Worm (Caenorhabditis elegans) whole organism, mixed stage, embryonic: ENCODE measurements around the gene ugt-59.

ENCODE experiments used
- M03D4.4 ChIP-seq: sonication (generic microtip); optimal IDR thresholded peaks from 2 replicates; lab custom pipeline; 2017; ENCODE audit warnings: mild to moderate bottlenecking, missing genetic modification characterization, missing compliant biosample characterization
- bed-3 ChIP-seq: fragments of 200-800 bp; sonication (Bioruptor generic); optimal IDR thresholded peaks from 3 replicates; lab custom pipeline; 2018; ENCODE audit warnings: mild to moderate bottlenecking, missing genetic modification characterization, moderate library complexity, missing compliant biosample characterization
- blmp-1 ChIP-seq: fragments of 150-350 bp; optimal IDR thresholded peaks from 2 replicates; lab custom pipeline; 2014; ENCODE audit warnings: missing biosample characterization, missing genetic modification characterization
- ceh-39 ChIP-seq: fragments of 150-350 bp; optimal IDR thresholded peaks from 2 replicates; lab custom pipeline; 2014; ENCODE audit warnings: missing biosample characterization, missing genetic modification characterization
- ceh-43 ChIP-seq: fragments of 200-800 bp; sonication (Bioruptor generic); optimal IDR thresholded peaks from 2 replicates; lab custom pipeline; 2018; ENCODE audit warnings: mild to moderate bottlenecking, missing genetic modification characterization, moderate library complexity, missing compliant biosample characterization
- ceh-83 ChIP-seq: fragments of 200-800 bp; sonication (Bioruptor generic); optimal IDR thresholded peaks from 2 replicates; lab custom pipeline; 2018; ENCODE audit warnings: mild to moderate bottlenecking, missing genetic modification characterization, missing compliant biosample characterization
- ces-1 ChIP-seq: fragments of 150-350 bp; optimal IDR thresholded peaks from 2 replicates; lab custom pipeline; 2014; ENCODE audit warnings: missing biosample characterization, missing genetic modification reagents, missing genetic modification characterization
- elt-3 ChIP-seq: fragments of 150-350 bp; optimal IDR thresholded peaks from 2 replicates; lab custom pipeline; 2014; ENCODE audit warnings: missing biosample characterization, missing genetic modification characterization
- hlh-1 ChIP-seq: fragments of 150-350 bp; optimal IDR thresholded peaks from 2 replicates; lab custom pipeline; 2014; ENCODE audit warnings: missing biosample characterization, missing genetic modification reagents, missing genetic modification characterization
- lin-13 ChIP-seq: fragments of 150-350 bp; optimal IDR thresholded peaks from 2 replicates; lab custom pipeline; 2014; ENCODE audit warnings: missing biosample characterization, missing genetic modification characterization
- lin-32 ChIP-seq: fragments of 200-800 bp; sonication (Bioruptor generic); optimal IDR thresholded peaks from 2 replicates; lab custom pipeline; 2018; ENCODE audit warnings: mild to moderate bottlenecking, missing genetic modification characterization, missing compliant biosample characterization
- lsy-2 ChIP-seq: fragments of 150-350 bp; optimal IDR thresholded peaks from 2 replicates; lab custom pipeline; 2014; ENCODE audit warnings: missing biosample characterization, missing genetic modification characterization
- mep-1 ChIP-seq: fragments of 150-350 bp; optimal IDR thresholded peaks from 2 replicates; lab custom pipeline; 2017; ENCODE audit warnings: missing biosample characterization, missing genetic modification reagents, missing genetic modification characterization, inconsistent platforms
- mls-2 ChIP-seq: sonication (generic microtip); optimal IDR thresholded peaks from 2 replicates; lab custom pipeline; 2016; ENCODE audit warnings: mild to moderate bottlenecking, missing genetic modification characterization, moderate library complexity, missing compliant biosample characterization
- nhr-12 ChIP-seq: fragments of 150-350 bp; optimal IDR thresholded peaks from 2 replicates; lab custom pipeline; 2014; ENCODE audit warnings: missing biosample characterization, missing genetic modification characterization
- nhr-2 ChIP-seq: fragments of 150-350 bp; optimal IDR thresholded peaks from 2 replicates; lab custom pipeline; 2014; ENCODE audit warnings: missing biosample characterization, missing genetic modification characterization
- nhr-237 ChIP-seq: fragments of 150-350 bp; optimal IDR thresholded peaks from 2 replicates; lab custom pipeline; 2014; ENCODE audit warnings: missing biosample characterization, missing genetic modification characterization
- nhr-76 ChIP-seq: sonication (generic microtip); optimal IDR thresholded peaks from 2 replicates; lab custom pipeline; 2017; ENCODE audit warnings: missing biosample characterization, missing genetic modification characterization
- pha-4 ChIP-seq: fragments of 150-350 bp; optimal IDR thresholded peaks from 2 replicates; lab custom pipeline; 2018; ENCODE audit warnings: missing biosample characterization, missing genetic modification reagents, missing genetic modification characterization
- sem-2 ChIP-seq: fragments of 200-800 bp; sonication (Bioruptor generic); optimal IDR thresholded peaks from 2 replicates; lab custom pipeline; 2018; ENCODE audit warnings: mild to moderate bottlenecking, missing genetic modification characterization, missing compliant biosample characterization
- sptf-1 ChIP-seq: sonication (generic microtip); optimal IDR thresholded peaks from 2 replicates; lab custom pipeline; 2017; ENCODE audit warnings: mild to moderate bottlenecking, missing genetic modification characterization, moderate library complexity, missing compliant biosample characterization
- tbx-8 ChIP-seq: fragments of 200-800 bp; sonication (Bioruptor generic); optimal IDR thresholded peaks from 2 replicates; lab custom pipeline; 2018; ENCODE audit warnings: mild to moderate bottlenecking, missing genetic modification characterization, moderate library complexity, missing compliant biosample characterization
- unc-120 ChIP-seq: sonication (generic microtip); optimal IDR thresholded peaks from 2 replicates; lab custom pipeline; 2017; ENCODE audit warnings: missing genetic modification characterization, missing compliant biosample characterization; ENCODE audit not compliant: poor library complexity, severe bottlenecking
- unc-62 ChIP-seq: fragments of 150-350 bp; optimal IDR thresholded peaks from 2 replicates; lab custom pipeline; 2014; ENCODE audit warnings: missing biosample characterization, missing genetic modification reagents, missing genetic modification characterization
- zip-8 ChIP-seq: fragments of 150-350 bp; optimal IDR thresholded peaks from 2 replicates; lab custom pipeline; 2014; ENCODE audit warnings: missing biosample characterization, missing genetic modification characterization
- ztf-11 ChIP-seq: fragments of 150-350 bp; optimal IDR thresholded peaks from 2 replicates; lab custom pipeline; 2014; ENCODE audit warnings: missing biosample characterization, missing genetic modification characterization

ugt-59 gene

ce11 chrIV:10357072-10357471, 3.4 kb upstream of the ugt-59 start, which contains the start of gene R11A8.1:
Gene R11A8.1, minus strand, starts transcription at chrIV:10357172.
- TF ChIP-seq blmp-1 (tag; lab: Kevin White, UChicago) (no peak), unc-62 (GFP tag; lab: Kevin White, UChicago) (no peak)
- TF ChIP-seq, all 35 proteins: peak for 0

- TF ChIP-seq nhr-12 (tag; lab: Kevin White, UChicago) (no peak), nhr-2 (tag; lab: Kevin White, UChicago) (no peak), ces-1 (peak; percentile 35)
Observed at ce11 chrIV:10357842-10358241, 2.6 kb upstream of the ugt-59 start, which contains the start of gene gkow-1. Gene gkow-1, plus strand, starts transcription at chrIV:10358142.

ce11 chrIV:10366018-10366417, 5.6 kb downstream of the ugt-59 start, which contains the start of gene sir-2.1:
Gene sir-2.1, minus strand, starts transcription at chrIV:10366229.
- TF ChIP-seq lsy-2: peak; percentile 14
- no peak for TF ChIP-seq hlh-1 (tag; lab: Kevin White, UChicago)
- TF ChIP-seq blmp-1 (tag; lab: Kevin White, UChicago): no peak
- TF ChIP-seq ces-1: peak; percentile 46
- TF ChIP-seq lin-13: peak; percentile 8
- no peak for TF ChIP-seq nhr-237
- no peak for TF ChIP-seq nhr-12 (tag; lab: Kevin White, UChicago)
- no peak for TF ChIP-seq sptf-1 (tag; lab: Kevin White, UChicago)
- TF ChIP-seq mep-1 (tag; lab: Kevin White, UChicago): peak; percentile 47
- TF ChIP-seq M03D4.4 (tag; lab: Kevin White, UChicago): no peak
- TF ChIP-seq ceh-83: no peak
- TF ChIP-seq elt-3 (tag; lab: Kevin White, UChicago): no peak
- TF ChIP-seq, all 35 proteins: peak for 4

ce11 chrIV:10367740-10368246, 7.4 kb downstream of the ugt-59 start, which contains the start of gene pges-2:
Gene pges-2, minus strand, starts transcription at chrIV:10367790.
- TF ChIP-seq ces-1 (peak; percentile 52), nhr-76 (tag; lab: Kevin White, UChicago) (no peak), bed-3 (GFP tag; lab: Kevin White, UChicago) (no peak), lsy-2 (peak; percentile 12), unc-120 (tag; lab: Kevin White, UChicago) (peak; percentile 0)

ce11 chrIV:10368326-10368725, 7.9 kb downstream of the ugt-59 start, which contains the start of gene iars-1:
Gene iars-1, plus strand, starts transcription at chrIV:10368601.
- no peak for TF ChIP-seq sem-2 (GFP tag; lab: Kevin White, UChicago)
- TF ChIP-seq zip-8: peak; percentile 67
- TF ChIP-seq, all 35 proteins: peak for 1

- TF ChIP-seq nhr-2 (tag; lab: Kevin White, UChicago) (no peak), nhr-237 (peak; percentile 23), M03D4.4 (tag; lab: Kevin White, UChicago) (peak; percentile 39), ceh-83 (peak; percentile 51), lin-13 (peak; percentile 60), zip-8 (no peak), hlh-1 (tag; lab: Kevin White, UChicago) (peak; percentile 24), sem-2 (GFP tag; lab: Kevin White, UChicago) (no peak), pha-4 (tag; lab: Kevin White, UChicago) (peak; percentile 0), lsy-2 (peak; percentile 64), ceh-39 (tag; lab: Kevin White, UChicago) (no peak), ceh-43 (GFP tag; lab: Kevin White, UChicago) (peak; percentile 11), sptf-1 (tag; lab: Kevin White, UChicago) (peak; percentile 75), mep-1 (tag; lab: Kevin White, UChicago) (peak; percentile 81), lin-32 (GFP tag; lab: Kevin White, UChicago) (peak; percentile 32)
Observed at ce11 chrIV:10373772-10374288, 13.4 kb downstream of the ugt-59 start, which contains the start of gene mpz-5. Gene mpz-5, minus strand, starts transcription at chrIV:10373822.

- TF ChIP-seq lsy-2 (no peak), mls-2 (tag; lab: Kevin White, UChicago) (no peak), sem-2 (GFP tag; lab: Kevin White, UChicago) (no peak), hlh-1 (tag; lab: Kevin White, UChicago) (no peak), mep-1 (tag; lab: Kevin White, UChicago) (no peak), zip-8 (no peak), ceh-39 (tag; lab: Kevin White, UChicago) (no peak), unc-62 (GFP tag; lab: Kevin White, UChicago) (no peak), nhr-237 (no peak), ces-1 (no peak), tbx-8 (no peak), ztf-11 (tag; lab: Kevin White, UChicago) (no peak)
Observed at ce11 chrIV:10374601-10375000, 14.2 kb downstream of the ugt-59 start, which contains the start of gene mask-1. Gene mask-1, plus strand, starts transcription at chrIV:10374901.
